Worm (Caenorhabditis elegans): ENCODE data around the gene F59B10.6.

ce11 chrII:10554046-10554399 lies 29.7 kb upstream of the F59B10.6 start:
- TF ChIP-seq flt-1 (GFP tag; IDR thresholded peaks at IDR 0.05) (no peak), tra-4 (tag; optimal IDR thresholded peaks at IDR 0.05) (no peak), ama-1 (optimal IDR thresholded peaks at IDR 0.05) (no peak), scrt-1 (GFP tag; IDR thresholded peaks at IDR 0.05) (no peak), sea-1 (GFP tag; conservative IDR thresholded peaks at IDR 0.05) (no peak), ceh-36 (tag; optimal IDR thresholded peaks at IDR 0.05) (no peak), hnd-1 (tag; optimal IDR thresholded peaks at IDR 0.05) (no peak), aly-1 (tag; optimal IDR thresholded peaks at IDR 0.05) (no peak), tbx-37 (GFP tag; conservative IDR thresholded peaks at IDR 0.05) (no peak), ets-7 (tag; optimal IDR thresholded peaks at IDR 0.05) (no peak), hmbx-1 (tag; optimal IDR thresholded peaks at IDR 0.05) (no peak)

All from whole organism, early embryonic.